Worm (Caenorhabditis elegans) whole organism, L4 larva: Measurements from ENCODE around the gene clec-184.

Experiments used
- F37D6.2 ChIP-seq: sonication (generic microtip); optimal IDR thresholded peaks from 2 replicates; lab custom pipeline; 2016; ENCODE audit warnings: mild to moderate bottlenecking, missing genetic modification characterization, missing compliant biosample characterization
- Y5F2A.4 ChIP-seq: fragments of 200-800 bp; sonication (Bioruptor generic); optimal IDR thresholded peaks from 2 replicates; lab custom pipeline; 2018; ENCODE audit warnings: mild to moderate bottlenecking, missing genetic modification characterization, missing compliant biosample characterization
- aha-1 ChIP-seq: fragments of 150-350 bp; peaks from one replicate; lab custom pipeline; 2014; ENCODE audit warnings: missing biosample characterization, missing genetic modification characterization
- aly-2 ChIP-seq: sonication (generic microtip); optimal IDR thresholded peaks from 2 replicates; lab custom pipeline; 2018; ENCODE audit warnings: missing biosample characterization, missing genetic modification characterization
- attf-4 ChIP-seq: sonication (generic microtip); optimal IDR thresholded peaks from 3 replicates; lab custom pipeline; 2017; ENCODE audit warnings: missing biosample characterization, missing genetic modification characterization
- dmd-6 ChIP-seq: fragments of 200-800 bp; sonication (Bioruptor generic); IDR thresholded peaks from 2 replicates; pipeline ENCODE4 v1.3.6; 2022; ENCODE audit warnings: missing genetic modification reagents, missing genetic modification characterization, missing compliant biosample characterization
- jun-1 ChIP-seq: fragments of 150-350 bp; optimal IDR thresholded peaks from 2 replicates; lab custom pipeline; 2014; ENCODE audit warnings: missing biosample characterization, missing genetic modification reagents, missing genetic modification characterization
- nhr-77 ChIP-seq: fragments of 150-350 bp; optimal IDR thresholded peaks from 2 replicates; lab custom pipeline; 2014; ENCODE audit warnings: missing biosample characterization, missing genetic modification characterization
- skn-1 ChIP-seq: fragments of 150-350 bp; optimal IDR thresholded peaks from 2 replicates; lab custom pipeline; 2014; ENCODE audit warnings: missing biosample characterization, missing genetic modification characterization
- unc-39 ChIP-seq: sonication (generic microtip); optimal IDR thresholded peaks from 2 replicates; lab custom pipeline; 2017; ENCODE audit warnings: missing biosample characterization, missing genetic modification characterization
- unc-62 ChIP-seq, 3 experiments: fragments of 150-350 bp in 1 of 3; sonication (generic microtip); optimal IDR thresholded peaks in 2 of 3; peaks in 1 of 3; 1 replicate in 1 of 3; 2 replicates in 2 of 3; lab custom pipeline; 2014 to 2017; ENCODE audit warnings: missing biosample characterization in 3 of 3, missing genetic modification characterization in 3 of 3, missing genetic modification reagents in 3 of 3, missing genotype in 1 of 3

DNA sequence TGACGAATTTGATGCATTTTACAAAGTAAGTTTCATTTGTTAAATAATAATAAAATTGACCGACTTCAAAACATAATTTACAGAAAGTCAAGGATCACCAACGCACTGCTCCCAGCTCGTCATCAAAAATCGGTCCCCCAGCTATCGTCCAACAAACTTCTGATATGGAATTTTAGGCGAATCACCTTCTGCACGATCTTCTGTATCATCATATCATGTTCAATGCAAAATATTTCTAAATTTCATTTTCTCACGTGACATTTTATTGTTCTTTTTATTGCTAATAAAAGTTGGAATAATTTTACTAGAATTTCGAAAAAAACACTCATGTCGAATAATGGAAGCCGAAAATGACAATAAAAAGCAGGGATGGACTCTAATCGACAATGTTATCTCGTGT lies 22.3 kb upstream of the clec-184 start, which contains the start of gene acl-13:
- no peak for TF ChIP-seq F37D6.2 (tag; lab: Kevin White, UChicago)
- no peak for TF ChIP-seq jun-1
- TF ChIP-seq aly-2 (tag; lab: Kevin White, UChicago) = no peak
- TF ChIP-seq nhr-77 (tag; lab: Kevin White, UChicago) = no peak
- TF ChIP-seq aha-1 = no peak
- TF ChIP-seq attf-4 (tag; lab: Kevin White, UChicago) = no peak
- TF ChIP-seq Y5F2A.4 (GFP tag; lab: Kevin White, UChicago) = no peak
- no peak for TF ChIP-seq skn-1 (tag; lab: Kevin White, UChicago)
- TF ChIP-seq unc-62 (GFP tag; optimal IDR thresholded peaks at IDR 0.05 in 1 of 2; lab: Kevin White, UChicago) = no peak
- TF ChIP-seq unc-62 (tag; optimal IDR thresholded peaks at IDR 0.05; lab: Kevin White, UChicago) = no peak
- TF ChIP-seq dmd-6 (GFP tag; lab: Robert Waterston, UW) = no peak
- TF ChIP-seq unc-39 (tag; lab: Kevin White, UChicago) = no peak
